Fruit fly (Drosophila melanogaster): ENCODE results near the gene CG11696.

Gene CG11696

DNA sequence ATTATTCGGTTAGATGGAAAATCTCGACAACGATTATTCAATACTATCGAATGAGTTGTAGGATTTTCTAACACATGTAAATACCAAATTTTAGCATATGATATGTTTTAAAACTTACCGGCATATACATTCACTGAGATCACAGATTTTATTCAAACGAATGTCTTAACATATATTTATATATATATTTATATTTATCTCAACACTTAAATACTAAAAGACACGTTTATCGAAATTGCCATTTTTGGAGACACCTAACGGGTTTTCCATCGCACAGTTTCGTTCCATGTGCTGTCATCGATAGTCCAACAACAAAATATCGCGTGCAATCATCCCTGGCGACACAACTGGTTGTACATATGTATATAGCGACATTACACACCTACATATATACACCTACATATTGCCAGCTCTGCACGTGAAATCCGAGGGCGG lies 38.1 kb downstream of the CG11696 start, which contains the start of the genes CG2247 and CG1703 (continued):
- TF ChIP-seq CG13775 (GFP tag; optimal IDR thresholded peaks at IDR 0.05) = peak; percentile 34
- TF ChIP-seq bowl (GFP tag; IDR thresholded peaks at IDR 0.05) = no peak
- peak; percentile 39; the same call in 1 of the 3 replicates for TF ChIP-seq CG17361 (GFP tag; IDR thresholded peaks at IDR 0.05)
- peak; percentile 40 for TF ChIP-seq CTCF (GFP tag; optimal IDR thresholded peaks at IDR 0.05)
- peak; percentile 90 for TF ChIP-seq Scr (GFP tag; IDR thresholded peaks at IDR 0.05; ENCODE audit: partially characterized antibody)
- TF ChIP-seq mld (GFP tag; IDR thresholded peaks at IDR 0.05; ENCODE audit: partially characterized antibody) = 0 out of 3 replicates have a peak, but pooled peaks have one; percentile 44
- no peak for TF ChIP-seq CG12769 (tag; optimal IDR thresholded peaks at IDR 0.05)
- TF ChIP-seq CG15073 (GFP tag; optimal IDR thresholded peaks at IDR 0.05) = no peak
- peak; percentile 28 for TF ChIP-seq Ets65A (GFP tag)
- TF ChIP-seq otp (GFP tag; IDR thresholded peaks at IDR 0.05) = no peak
- TF ChIP-seq Aef1 (GFP tag; IDR thresholded peaks at IDR 0.05) = peak; percentile 81
- TF ChIP-seq CG16813 (GFP tag; IDR thresholded peaks at IDR 0.05; ENCODE audit: partially characterized antibody) = peak; percentile 82
- no peak for TF ChIP-seq usp (GFP tag; optimal IDR thresholded peaks at IDR 0.05)
- peak; percentile 78 for TF ChIP-seq hbn (GFP tag; IDR thresholded peaks at IDR 0.05; ENCODE audit: partially characterized antibody)
- no peak for TF ChIP-seq CG11696 (GFP tag; IDR thresholded peaks at IDR 0.05)
- TF ChIP-seq CG14441 (GFP tag; IDR thresholded peaks at IDR 0.05) = no peak
- peak; percentile 36; the same call in 1 of the 3 replicates for TF ChIP-seq CG7963 (GFP tag; IDR thresholded peaks at IDR 0.05; ENCODE audit: partially characterized antibody)
- peak; percentile 92 for TF ChIP-seq Dll (GFP tag; IDR thresholded peaks at IDR 0.05; ENCODE audit: partially characterized antibody)
- no peak for TF ChIP-seq sqz (GFP tag; optimal IDR thresholded peaks at IDR 0.05)
- TF ChIP-seq Dp (GFP tag; optimal IDR thresholded peaks at IDR 0.05) = peak; percentile 45
- TF ChIP-seq crp (GFP tag; optimal IDR thresholded peaks at IDR 0.05) = peak in 1 of 2 experiments; percentile 49
- TF ChIP-seq CG3407 (GFP tag; optimal IDR thresholded peaks at IDR 0.05) = no peak
- TF ChIP-seq CG9876 (GFP tag; optimal IDR thresholded peaks at IDR 0.05) = no peak
- TF ChIP-seq CG6791 (GFP tag; IDR thresholded peaks at IDR 0.05; ENCODE audit: partially characterized antibody) = peak; percentile 72; the same call in 2 of the 3 replicates
- TF ChIP-seq Ssrp (tag; optimal IDR thresholded peaks at IDR 0.05) = no peak
- TF ChIP-seq CG8290 (GFP tag; optimal IDR thresholded peaks at IDR 0.05) = peak; percentile 51
- TF ChIP-seq CG8290 (tag; optimal IDR thresholded peaks at IDR 0.05) = no peak
- peak; percentile 82 for TF ChIP-seq Dref (GFP tag; IDR thresholded peaks at IDR 0.05)
- peak; percentile 86 for TF ChIP-seq CG9797 (GFP tag; optimal IDR thresholded peaks at IDR 0.05)
- no peak for TF ChIP-seq corto (GFP tag; optimal IDR thresholded peaks at IDR 0.05)
- TF ChIP-seq nerfin-2 (GFP tag; IDR thresholded peaks at IDR 0.05; ENCODE audit: partially characterized antibody) = peak; percentile 52
- TF ChIP-seq CG18011 (GFP tag; optimal IDR thresholded peaks at IDR 0.05) = peak; percentile 87
- peak; percentile 74 for TF ChIP-seq stwl (tag; optimal IDR thresholded peaks at IDR 0.05)
- no peak for TF ChIP-seq CG4328 (GFP tag; optimal IDR thresholded peaks at IDR 0.05)
- TF ChIP-seq zen (tag; optimal IDR thresholded peaks at IDR 0.05) = peak; percentile 37
- peak; percentile 76 for TF ChIP-seq vnd (GFP tag; IDR thresholded peaks at IDR 0.05; ENCODE audit: partially characterized antibody)
- peak; percentile 71 for TF ChIP-seq sna (GFP tag; IDR thresholded peaks at IDR 0.05; ENCODE audit: partially characterized antibody)
- TF ChIP-seq dm (GFP tag; optimal IDR thresholded peaks at IDR 0.05) = peak; percentile 62
- TF ChIP-seq pfk (GFP tag; optimal IDR thresholded peaks at IDR 0.05) = peak; percentile 48
- TF ChIP-seq amos (GFP tag; IDR thresholded peaks at IDR 0.05; ENCODE audit: partially characterized antibody) = peak; percentile 82
- TF ChIP-seq CG7928 (GFP tag; optimal IDR thresholded peaks at IDR 0.05) = peak; percentile 85
- no peak for TF ChIP-seq PHDP (tag; optimal IDR thresholded peaks at IDR 0.05)
- peak; percentile 76 for TF ChIP-seq trem (tag; optimal IDR thresholded peaks at IDR 0.05)
- peak; percentile 22 for TF ChIP-seq CG9727 (GFP tag; optimal IDR thresholded peaks at IDR 0.05)
- TF ChIP-seq nmo (GFP tag; optimal IDR thresholded peaks at IDR 0.05) = peak; percentile 62
- no peak for TF ChIP-seq tio (GFP tag; optimal IDR thresholded peaks at IDR 0.05)
- no peak for TF ChIP-seq Fer1 (GFP tag; optimal IDR thresholded peaks at IDR 0.05)
- TF ChIP-seq gfzf (GFP tag; optimal IDR thresholded peaks at IDR 0.05) = peak; percentile 69
- TF ChIP-seq lab (GFP tag; optimal IDR thresholded peaks at IDR 0.05) = no peak

Measured in whole organism, embryonic.